Worm (Caenorhabditis elegans): Measurements from ENCODE around the gene gei-13.

The gei-13 gene

DNA sequence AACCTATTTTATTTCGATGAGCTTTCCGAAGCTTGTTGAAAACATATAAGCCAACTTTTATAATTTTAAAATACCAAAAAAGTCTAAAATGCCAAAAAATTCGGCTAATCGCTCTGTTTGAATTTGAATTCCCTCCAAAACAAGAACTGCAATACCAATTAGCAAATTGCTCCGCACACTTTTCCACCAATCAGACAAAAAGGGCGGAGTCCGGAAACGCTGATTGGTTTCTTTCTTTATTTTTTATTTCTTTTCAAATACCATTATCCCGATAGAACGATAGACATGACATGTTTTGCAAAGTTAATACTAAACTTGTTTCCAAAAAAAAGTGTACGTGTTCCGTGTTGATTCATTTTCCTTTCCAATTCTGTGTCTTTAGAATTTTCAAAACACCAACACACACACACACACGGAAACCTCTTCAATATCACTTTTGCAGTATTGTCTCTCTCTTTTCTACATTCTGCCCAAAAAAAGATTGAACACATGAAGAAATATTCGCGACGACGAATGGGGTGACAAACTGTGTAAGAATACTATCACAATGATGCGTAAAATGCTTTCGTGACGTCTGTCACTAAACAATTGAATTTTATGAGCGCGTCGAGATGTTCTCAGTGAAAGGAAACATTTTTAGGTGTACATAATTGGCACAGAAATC is 19.2 kb downstream of the gei-13 start:
- TF ChIP-seq elt-2 (tag; optimal IDR thresholded peaks at IDR 0.05): peak; percentile 1
- peak; percentile 78 for TF ChIP-seq nhr-25 (tag; optimal IDR thresholded peaks at IDR 0.05)
- no peak for TF ChIP-seq R02D3.7 (tag; optimal IDR thresholded peaks at IDR 0.05)
- TF ChIP-seq elt-1 (tag; optimal IDR thresholded peaks at IDR 0.05): no peak
- TF ChIP-seq ceh-82 (tag; optimal IDR thresholded peaks at IDR 0.05): no peak
- peak; percentile 91 for TF ChIP-seq nfya-1 (tag; optimal IDR thresholded peaks at IDR 0.05; ENCODE audit: insufficient read depth)
- TF ChIP-seq eor-1 (tag; optimal IDR thresholded peaks at IDR 0.05): no peak
- no peak for TF ChIP-seq pqm-1 (tag; optimal IDR thresholded peaks at IDR 0.05)
- TF ChIP-seq ztf-4 (tag; optimal IDR thresholded peaks at IDR 0.05): no peak
- TF ChIP-seq daf-12 (tag; optimal IDR thresholded peaks at IDR 0.05): no peak
- TF ChIP-seq hmg-11 (tag; optimal IDR thresholded peaks at IDR 0.05): peak; percentile 13
- TF ChIP-seq tbx-2 (tag; optimal IDR thresholded peaks at IDR 0.05): no peak

DNA sequence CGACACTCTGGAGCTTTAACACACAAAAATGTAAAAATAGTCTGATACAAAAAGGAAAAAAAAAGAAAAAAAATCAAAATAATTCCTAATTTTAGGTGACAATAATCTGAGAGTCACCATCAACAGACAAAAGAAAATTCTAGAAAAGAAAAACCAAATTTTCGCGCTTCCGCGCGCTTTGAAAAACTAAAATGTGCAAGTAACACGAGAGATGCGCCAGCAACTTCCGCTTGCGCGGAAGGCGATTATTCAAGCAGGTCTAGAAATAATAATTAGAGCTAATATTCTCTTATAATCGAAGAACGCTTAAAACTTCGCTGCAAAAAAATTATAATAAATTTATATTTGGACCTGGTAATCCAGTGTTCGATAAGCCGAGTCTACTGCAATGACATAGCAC is 20.0 kb downstream of the gei-13 start:
- TF ChIP-seq ZK546.5 (tag; optimal IDR thresholded peaks at IDR 0.05): no peak
- no peak for TF ChIP-seq pqm-1 (tag; optimal IDR thresholded peaks at IDR 0.05)
- no peak for TF ChIP-seq elt-3 (tag; optimal IDR thresholded peaks at IDR 0.05)
- no peak for TF ChIP-seq R02D3.7 (tag; optimal IDR thresholded peaks at IDR 0.05)
- no peak for TF ChIP-seq ceh-16 (tag; optimal IDR thresholded peaks at IDR 0.05)
- no peak for TF ChIP-seq nhr-25 (tag; optimal IDR thresholded peaks at IDR 0.05)
- no peak for TF ChIP-seq eor-1 (tag; optimal IDR thresholded peaks at IDR 0.05)
- no peak for TF ChIP-seq elt-1 (tag; optimal IDR thresholded peaks at IDR 0.05)
- no peak for TF ChIP-seq egl-27 (tag; optimal IDR thresholded peaks at IDR 0.05)
- TF ChIP-seq nhr-28 (tag; optimal IDR thresholded peaks at IDR 0.05): no peak
- TF ChIP-seq fos-1 (tag; optimal IDR thresholded peaks at IDR 0.05): no peak
- no peak for TF ChIP-seq ztf-11 (tag; optimal IDR thresholded peaks at IDR 0.05)
- TF ChIP-seq fkh-10 (GFP tag; optimal IDR thresholded peaks at IDR 0.05): no peak
- TF ChIP-seq hmg-11 (tag; optimal IDR thresholded peaks at IDR 0.05): no peak
- no peak for TF ChIP-seq fkh-2 (tag; optimal IDR thresholded peaks at IDR 0.05)
- no peak for TF ChIP-seq sea-2 (GFP tag; optimal IDR thresholded peaks at IDR 0.05)
- TF ChIP-seq lin-39 (tag; optimal IDR thresholded peaks at IDR 0.05): no peak
- no peak for TF ChIP-seq ceh-28 (tag; optimal IDR thresholded peaks at IDR 0.05)

DNA sequence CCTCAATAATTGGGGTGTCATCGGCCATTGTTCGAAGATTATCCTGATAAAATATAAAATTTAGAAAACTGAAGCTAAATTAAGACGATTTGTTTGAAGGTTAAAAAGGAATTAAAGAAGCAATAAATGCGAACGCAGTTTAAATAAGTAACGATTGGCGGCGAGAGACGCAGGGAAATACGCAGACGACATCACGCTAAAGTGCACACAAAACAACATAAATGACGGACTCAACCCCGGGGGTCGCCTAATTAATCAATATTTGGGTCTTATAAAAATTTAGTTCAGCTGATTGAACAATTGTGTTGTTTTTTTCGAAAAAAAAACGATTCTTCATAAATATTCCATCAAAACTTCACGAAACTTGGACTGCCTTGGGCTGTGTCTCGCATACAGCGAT is 20.5 kb downstream of the gei-13 start, which contains the start of gene hcp-3:
Gene hcp-3, minus strand, starts transcription at position 45 of the 400 bp plus-strand sequence.
- TF ChIP-seq nfya-1 (tag; optimal IDR thresholded peaks at IDR 0.05; ENCODE audit: insufficient read depth) (peak; percentile 66), lin-15B (tag; optimal IDR thresholded peaks at IDR 0.05) (peak; percentile 39), nhr-25 (tag; optimal IDR thresholded peaks at IDR 0.05) (peak; percentile 27), ceh-28 (tag; optimal IDR thresholded peaks at IDR 0.05) (peak; percentile 46), nhr-23 (tag; optimal IDR thresholded peaks at IDR 0.05) (peak; percentile 45), elt-1 (tag; optimal IDR thresholded peaks at IDR 0.05) (no peak), elt-2 (tag; optimal IDR thresholded peaks at IDR 0.05) (peak; percentile 12), nhr-76 (tag; optimal IDR thresholded peaks at IDR 0.05) (no peak), snpc-4 (tag; optimal IDR thresholded peaks at IDR 0.05) (peak; percentile 4), pha-4 (tag; optimal IDR thresholded peaks at IDR 0.05) (peak; percentile 62), egl-27 (tag; optimal IDR thresholded peaks at IDR 0.05) (no peak), ZK546.5 (tag; optimal IDR thresholded peaks at IDR 0.05) (no peak), fos-1 (tag; optimal IDR thresholded peaks at IDR 0.05) (no peak), ceh-82 (tag; optimal IDR thresholded peaks at IDR 0.05) (no peak), aly-2 (tag; optimal IDR thresholded peaks at IDR 0.05) (no peak), hmg-11 (tag; optimal IDR thresholded peaks at IDR 0.05) (peak; percentile 26)

DNA sequence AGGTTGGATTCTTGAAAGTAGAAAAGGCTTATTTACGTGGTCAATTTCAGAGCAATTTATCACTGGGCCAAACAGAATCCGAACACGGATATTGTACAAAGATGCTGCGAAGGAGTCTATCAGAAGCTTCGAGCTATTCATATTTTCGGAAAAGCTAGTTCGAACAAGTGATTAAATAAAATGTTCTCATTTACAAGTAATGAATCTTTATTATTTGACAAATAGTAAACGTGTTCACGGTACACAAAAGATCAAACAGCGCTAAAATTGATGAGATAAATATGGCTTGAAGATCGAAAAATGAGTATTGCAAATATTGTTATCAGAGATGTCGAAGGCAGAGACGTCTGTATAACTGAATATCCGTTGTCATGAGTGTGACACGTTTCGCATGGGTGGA is 21.8 kb downstream of the gei-13 start:
- TF ChIP-seq skn-1 (tag; optimal IDR thresholded peaks at IDR 0.05) (no peak), hmg-11 (tag; optimal IDR thresholded peaks at IDR 0.05) (no peak), nhr-76 (tag; optimal IDR thresholded peaks at IDR 0.05) (no peak), unc-39 (tag; optimal IDR thresholded peaks at IDR 0.05) (no peak), ceh-9 (tag; optimal IDR thresholded peaks at IDR 0.05) (no peak), lsy-12 (tag; optimal IDR thresholded peaks at IDR 0.05) (no peak), nhr-77 (tag; optimal IDR thresholded peaks at IDR 0.05) (no peak), egl-5 (tag; optimal IDR thresholded peaks at IDR 0.05) (no peak), snpc-4 (tag; optimal IDR thresholded peaks at IDR 0.05) (no peak), unc-62 (GFP tag; optimal IDR thresholded peaks at IDR 0.05) (no peak), mdl-1 (tag; optimal IDR thresholded peaks at IDR 0.05) (no peak), ama-1 (optimal IDR thresholded peaks at IDR 0.05) (no peak), elt-2 (tag; optimal IDR thresholded peaks at IDR 0.05) (no peak), pha-4 (tag; optimal IDR thresholded peaks at IDR 0.05) (no peak), lin-15B (tag; optimal IDR thresholded peaks at IDR 0.05) (no peak)
